Fruit fly (Drosophila melanogaster) whole organism, prepupa: Measurements from ENCODE around the gene Kdm5.

ENCODE experiments used
- CG10631 ChIP-seq: fragments of 200-800 bp; sonication (Bioruptor generic); optimal IDR thresholded peaks from 2 replicates; lab custom pipeline; 2016; ENCODE audit warnings: missing biosample characterization, missing genetic modification characterization
- CG11902 ChIP-seq: fragments of 200-800 bp; sonication (Bioruptor generic); optimal IDR thresholded peaks from 3 replicates; lab custom pipeline; 2016; ENCODE audit warnings: missing biosample characterization, missing genetic modification characterization
- CG3919 ChIP-seq: fragments of 200-800 bp; sonication (Bioruptor generic); optimal IDR thresholded peaks from 3 replicates; lab custom pipeline; 2016; ENCODE audit warnings: missing biosample characterization, missing genetic modification characterization
- Lpt ChIP-seq: fragments of 200-800 bp; sonication (Bioruptor generic); optimal IDR thresholded peaks from 3 replicates; lab custom pipeline; 2016; ENCODE audit warnings: missing biosample characterization, missing genetic modification characterization
- Met ChIP-seq: fragments of 200-800 bp; sonication (Bioruptor generic); optimal IDR thresholded peaks from 3 replicates; lab custom pipeline; 2016; ENCODE audit warnings: missing biosample characterization, missing genetic modification characterization
- OdsH ChIP-seq: fragments of 200-800 bp; sonication (Bioruptor generic); optimal IDR thresholded peaks from 3 replicates; lab custom pipeline; 2016; ENCODE audit warnings: missing biosample characterization, missing genetic modification characterization
- Sox102F ChIP-seq: fragments of 200-800 bp; sonication (Bioruptor generic); optimal IDR thresholded peaks from 2 replicates; lab custom pipeline; 2016; ENCODE audit warnings: missing biosample characterization, mild to moderate bottlenecking, missing genetic modification characterization
- Sox14 ChIP-seq: fragments of 200-800 bp; sonication (Bioruptor generic); optimal IDR thresholded peaks from 3 replicates; lab custom pipeline; 2016; ENCODE audit warnings: missing biosample characterization, missing genetic modification characterization
- fkh ChIP-seq: fragments of 200-800 bp; sonication (Bioruptor generic); optimal IDR thresholded peaks from 3 replicates; lab custom pipeline; 2017; ENCODE audit warnings: missing biosample characterization, mild to moderate bottlenecking, missing genetic modification characterization, moderate library complexity
- lz ChIP-seq: fragments of 200-800 bp; sonication (Bioruptor generic); optimal IDR thresholded peaks from 3 replicates; lab custom pipeline; 2016; ENCODE audit warnings: missing biosample characterization, missing genetic modification characterization

Kdm5 gene

dm6 chr2L:5943229-5944078 is 55.8 kb downstream of the Kdm5 start, which contains the start of the genes Sfp26Ad and Gpdh1 (continued):
- peak; percentile 62 for TF ChIP-seq CG11902 (GFP tag; lab: Kevin White, UChicago)
- peak; percentile 61 for TF ChIP-seq fkh (GFP tag; lab: Kevin White, UChicago)
- peak; percentile 71 for TF ChIP-seq CG10631 (GFP tag; lab: Kevin White, UChicago)
- TF ChIP-seq Sox14 (GFP tag; lab: Kevin White, UChicago), result peak; percentile 72
- peak; percentile 79 for TF ChIP-seq Sox102F (GFP tag; lab: Kevin White, UChicago)
- TF ChIP-seq Lpt (GFP tag; lab: Kevin White, UChicago), result peak; percentile 56
- peak; percentile 83 for TF ChIP-seq CG3919
- TF ChIP-seq Met (GFP tag; lab: Kevin White, UChicago), result peak; percentile 81
- peak; percentile 69 for TF ChIP-seq OdsH (GFP tag; lab: Kevin White, UChicago)
- peak; percentile 81 for TF ChIP-seq lz (GFP tag; lab: Kevin White, UChicago)
- TF ChIP-seq, all 60 proteins: peak for 51
